Worm (Caenorhabditis elegans): Measurements from ENCODE around the gene srz-59.

srz-59 gene

ce11 chrIV:14158086-14158485 lies 26.2 kb downstream of the srz-59 start, which contains the start of gene R05A10.8:
Gene R05A10.8 (minus strand): TSS chrIV:14158186.
- TF ChIP-seq skn-1 (tag; optimal IDR thresholded peaks at IDR 0.05) (no peak), unc-55 (GFP tag; optimal IDR thresholded peaks at IDR 0.05) (no peak), sem-4 (tag; optimal IDR thresholded peaks at IDR 0.05) (no peak), ztf-4 (tag; optimal IDR thresholded peaks at IDR 0.05) (no peak), ZK546.5 (tag; optimal IDR thresholded peaks at IDR 0.05) (no peak), nhr-12 (tag; optimal IDR thresholded peaks at IDR 0.05) (no peak), zag-1 (tag; optimal IDR thresholded peaks at IDR 0.05) (no peak), nhr-21 (tag; optimal IDR thresholded peaks at IDR 0.05) (no peak)

DNA sequence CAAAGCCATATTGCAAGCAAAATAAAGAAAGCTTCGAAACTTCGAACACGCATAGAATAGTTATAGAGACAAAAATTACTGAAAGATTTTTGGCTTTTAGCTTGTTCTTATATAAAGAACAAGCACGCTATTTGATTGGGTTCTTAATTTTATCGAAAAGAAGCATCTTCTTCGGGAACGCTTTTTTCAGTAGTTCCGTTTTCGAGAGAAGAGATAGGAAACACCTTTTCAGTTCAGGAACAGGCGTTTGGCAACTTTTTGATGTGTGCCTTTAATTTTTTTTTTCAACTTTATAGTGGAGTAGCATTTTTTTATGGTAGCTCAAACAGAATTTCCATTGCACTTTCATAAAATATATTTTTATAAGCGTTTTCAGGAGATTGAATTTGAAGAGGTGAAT lies 30.9 kb downstream of the srz-59 start, which contains the start of gene R05A10.7:
Gene R05A10.7, minus strand, starts transcription at position 101 of the 400 bp plus-strand sequence.
- no peak for TF ChIP-seq nhr-25 (tag; optimal IDR thresholded peaks at IDR 0.05)
- TF ChIP-seq crh-2 (tag; optimal IDR thresholded peaks at IDR 0.05) = no peak
- no peak for TF ChIP-seq elt-1 (tag; optimal IDR thresholded peaks at IDR 0.05)
- TF ChIP-seq snpc-4 (tag; optimal IDR thresholded peaks at IDR 0.05) = no peak

- TF ChIP-seq Y55F3AM.14 (GFP tag; optimal IDR thresholded peaks at IDR 0.05) (no peak), dmd-4 (tag; optimal IDR thresholded peaks at IDR 0.05) (no peak), ceh-16 (tag; optimal IDR thresholded peaks at IDR 0.05) (no peak), lin-11 (tag; optimal IDR thresholded peaks at IDR 0.05) (no peak), snpc-4 (tag; optimal IDR thresholded peaks at IDR 0.05) (no peak), ama-1 (optimal IDR thresholded peaks at IDR 0.05) (no peak), sem-4 (tag; optimal IDR thresholded peaks at IDR 0.05) (no peak), mbf-1 (tag; optimal IDR thresholded peaks at IDR 0.05) (no peak), nhr-10 (tag; optimal IDR thresholded peaks at IDR 0.05) (no peak), unc-62 (GFP tag; optimal IDR thresholded peaks at IDR 0.05) (no peak)
These were observed 32.2 kb downstream of the srz-59 start for ce11 chrIV:14164109-14164508.

DNA sequence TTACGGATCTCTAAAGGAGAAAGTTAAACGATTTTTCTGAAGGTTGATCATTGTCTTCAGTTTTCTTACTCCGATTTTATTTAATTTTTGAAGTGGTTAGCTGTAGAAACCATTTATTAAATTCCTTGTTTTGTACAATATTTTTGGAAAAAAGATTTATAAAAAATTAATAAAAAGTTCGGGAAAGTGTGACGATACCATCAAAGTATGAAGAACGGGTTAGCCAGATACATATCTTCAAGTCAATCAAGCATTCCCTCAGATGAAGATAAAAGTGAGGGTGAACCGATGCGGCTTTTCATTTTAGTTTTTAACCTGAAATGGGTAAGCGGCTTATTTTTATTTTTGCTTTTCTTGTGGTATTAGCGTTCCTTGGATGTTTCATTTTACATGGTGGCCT lies 33.6 kb downstream of the srz-59 start, which contains the start of gene R05A10.6:
Gene R05A10.6, plus strand, starts transcription at position 301 of the 400 bp plus-strand sequence.
- TF ChIP-seq nhr-6 (tag; optimal IDR thresholded peaks at IDR 0.05) = no peak
- no peak for TF ChIP-seq C34F6.9 (tag; optimal IDR thresholded peaks at IDR 0.05)
- no peak for TF ChIP-seq nhr-129 (tag; optimal IDR thresholded peaks at IDR 0.05)
- no peak for TF ChIP-seq nhr-11 (tag; optimal IDR thresholded peaks at IDR 0.05)
- TF ChIP-seq unc-55 (GFP tag; optimal IDR thresholded peaks at IDR 0.05) = no peak
- TF ChIP-seq lin-13 (GFP tag; optimal IDR thresholded peaks at IDR 0.05) = no peak
- TF ChIP-seq ztf-4 (tag; optimal IDR thresholded peaks at IDR 0.05) = no peak

ce11 chrIV:14172181-14172580 lies 40.3 kb downstream of the srz-59 start, which contains the start of gene R05A10.4:
Gene R05A10.4 (plus strand): TSS chrIV:14172481.
- TF ChIP-seq blmp-1 (tag; optimal IDR thresholded peaks at IDR 0.05; ENCODE audit: insufficient read depth) (no peak), nhr-23 (tag; optimal IDR thresholded peaks at IDR 0.05) (no peak), zag-1 (tag; optimal IDR thresholded peaks at IDR 0.05) (no peak), skn-1 (tag; optimal IDR thresholded peaks at IDR 0.05) (no peak), peb-1 (tag; optimal IDR thresholded peaks at IDR 0.05) (no peak), snpc-4 (tag; optimal IDR thresholded peaks at IDR 0.05) (no peak), nhr-129 (tag; optimal IDR thresholded peaks at IDR 0.05) (no peak), nhr-21 (tag; optimal IDR thresholded peaks at IDR 0.05) (no peak), nhr-11 (tag; optimal IDR thresholded peaks at IDR 0.05) (no peak), ztf-11 (tag; optimal IDR thresholded peaks at IDR 0.05) (no peak), R02D3.7 (tag; optimal IDR thresholded peaks at IDR 0.05) (no peak), C34F6.9 (tag; optimal IDR thresholded peaks at IDR 0.05) (no peak), alr-1 (tag; optimal IDR thresholded peaks at IDR 0.05) (no peak), elt-3 (tag; optimal IDR thresholded peaks at IDR 0.05) (no peak), ztf-4 (tag; optimal IDR thresholded peaks at IDR 0.05) (no peak), lsy-2 (tag; optimal IDR thresholded peaks at IDR 0.05) (no peak), nhr-6 (tag; optimal IDR thresholded peaks at IDR 0.05) (no peak)

DNA sequence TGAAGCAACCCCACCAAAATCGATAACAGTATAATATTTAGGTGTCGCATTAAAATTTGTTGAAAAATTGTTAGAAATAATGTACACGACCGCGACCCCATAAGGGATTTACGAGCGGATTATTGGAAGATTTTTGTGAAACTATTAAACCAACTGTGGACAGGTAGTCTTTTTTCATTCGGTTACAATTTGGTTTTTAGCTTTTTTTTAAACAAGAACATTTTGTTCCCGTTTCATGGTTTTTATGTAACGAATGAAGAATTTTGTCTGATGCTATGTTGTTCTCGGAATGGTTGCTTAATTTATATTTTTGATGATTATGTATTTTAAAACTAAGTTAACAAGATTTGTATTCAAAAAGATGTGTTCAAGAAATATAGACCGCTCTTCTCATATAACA lies 44.5 kb downstream of the srz-59 start, which contains the start of gene R05A10.3:
Gene R05A10.3, minus strand, starts transcription at position 101 of the 400 bp plus-strand sequence.
- TF ChIP-seq nhr-10 (tag; optimal IDR thresholded peaks at IDR 0.05) = no peak
- no peak for TF ChIP-seq ama-1 (optimal IDR thresholded peaks at IDR 0.05)
- no peak for TF ChIP-seq ceh-16 (tag; optimal IDR thresholded peaks at IDR 0.05)
- TF ChIP-seq skn-1 (tag; optimal IDR thresholded peaks at IDR 0.05) = no peak
- TF ChIP-seq sma-9 (GFP tag; optimal IDR thresholded peaks at IDR 0.05) = no peak
- TF ChIP-seq sma-9 (tag; optimal IDR thresholded peaks at IDR 0.05) = no peak
- no peak for TF ChIP-seq ztf-4 (tag; optimal IDR thresholded peaks at IDR 0.05)
- no peak for TF ChIP-seq sma-3 (GFP tag; optimal IDR thresholded peaks at IDR 0.05)
- TF ChIP-seq nhr-12 (tag; optimal IDR thresholded peaks at IDR 0.05) = no peak
- no peak for TF ChIP-seq egl-27 (tag; optimal IDR thresholded peaks at IDR 0.05)
